Worm (Caenorhabditis elegans): ENCODE data around the gene ZK792.4.

The ZK792.4 gene

DNA sequence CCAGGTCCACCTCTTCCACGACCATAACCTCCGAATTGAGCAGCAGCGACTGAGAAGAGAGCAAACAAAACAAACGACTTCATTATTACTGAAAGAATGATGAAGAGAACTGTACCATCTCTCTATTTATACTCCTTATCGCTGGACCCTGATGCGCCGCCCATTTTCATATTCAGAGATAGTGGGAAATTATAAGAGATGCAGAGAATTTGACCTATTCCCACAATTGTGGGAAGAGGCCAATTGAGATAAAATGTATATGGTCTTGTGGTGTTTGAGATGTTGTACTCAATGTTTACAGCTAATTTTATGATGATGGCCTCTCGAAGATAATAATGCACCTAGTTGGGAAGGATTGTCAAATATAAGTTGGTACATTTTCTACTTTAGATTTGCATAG is 40.9 kb downstream of the ZK792.4 start, which contains the start of gene ttr-50:
TSS of gene ttr-50 (minus strand) at position 101 of the 400 bp plus-strand sequence.
- TF ChIP-seq Y55F3AM.14 (GFP tag; optimal IDR thresholded peaks at IDR 0.05) (no peak), lsy-2 (tag; optimal IDR thresholded peaks at IDR 0.05) (no peak), ztf-4 (tag; optimal IDR thresholded peaks at IDR 0.05) (no peak), elt-1 (tag; optimal IDR thresholded peaks at IDR 0.05) (no peak), lin-11 (tag; optimal IDR thresholded peaks at IDR 0.05) (no peak), elt-3 (tag; optimal IDR thresholded peaks at IDR 0.05) (no peak), R02D3.7 (tag; optimal IDR thresholded peaks at IDR 0.05) (no peak), crh-2 (tag; optimal IDR thresholded peaks at IDR 0.05) (no peak), ceh-16 (tag; optimal IDR thresholded peaks at IDR 0.05) (no peak), nhr-23 (tag; optimal IDR thresholded peaks at IDR 0.05) (no peak), fos-1 (tag; optimal IDR thresholded peaks at IDR 0.05) (no peak), ama-1 (optimal IDR thresholded peaks at IDR 0.05) (no peak), lin-13 (GFP tag; optimal IDR thresholded peaks at IDR 0.05) (no peak), alr-1 (tag; optimal IDR thresholded peaks at IDR 0.05) (no peak), snpc-4 (tag; optimal IDR thresholded peaks at IDR 0.05) (no peak), F13H6.1 (tag; optimal IDR thresholded peaks at IDR 0.05) (no peak), ceh-82 (tag; optimal IDR thresholded peaks at IDR 0.05) (no peak), ztf-11 (tag; optimal IDR thresholded peaks at IDR 0.05) (no peak), unc-55 (GFP tag; optimal IDR thresholded peaks at IDR 0.05) (no peak), mab-5 (tag; optimal IDR thresholded peaks at IDR 0.05) (no peak)

DNA sequence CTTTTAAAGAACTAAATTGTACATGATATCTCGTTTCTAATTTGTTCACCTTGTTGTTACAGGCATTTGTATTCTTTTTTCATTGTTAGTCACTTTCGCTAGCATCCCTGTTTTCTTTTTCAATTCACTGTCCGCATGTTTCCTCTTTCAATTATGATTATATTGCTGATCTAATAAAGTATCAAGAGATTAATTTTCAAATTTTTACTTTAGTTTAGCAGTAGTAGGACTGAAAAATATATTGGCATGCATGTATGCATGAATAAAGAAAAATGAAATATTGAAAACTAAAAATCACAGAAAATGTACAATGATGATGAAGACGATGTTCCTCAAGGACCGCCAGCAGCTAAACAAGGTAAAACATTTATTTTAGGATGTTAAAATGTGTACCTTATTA is 43.8 kb downstream of the ZK792.4 start, which contains the start of gene rbm-17:
TSS of gene rbm-17 (plus strand) at position 301 of the 400 bp plus-strand sequence.
- no peak for TF ChIP-seq nhr-10 (tag; optimal IDR thresholded peaks at IDR 0.05)
- TF ChIP-seq snpc-4 (tag; optimal IDR thresholded peaks at IDR 0.05), result no peak
- no peak for TF ChIP-seq R02D3.7 (tag; optimal IDR thresholded peaks at IDR 0.05)
- no peak for TF ChIP-seq elt-3 (tag; optimal IDR thresholded peaks at IDR 0.05)
- TF ChIP-seq ztf-11 (tag; optimal IDR thresholded peaks at IDR 0.05), result no peak
- TF ChIP-seq nhr-21 (tag; optimal IDR thresholded peaks at IDR 0.05), result no peak
- no peak for TF ChIP-seq egl-27 (tag; optimal IDR thresholded peaks at IDR 0.05)
- TF ChIP-seq unc-55 (GFP tag; optimal IDR thresholded peaks at IDR 0.05), result no peak
- no peak for TF ChIP-seq unc-62 (GFP tag; optimal IDR thresholded peaks at IDR 0.05)

DNA sequence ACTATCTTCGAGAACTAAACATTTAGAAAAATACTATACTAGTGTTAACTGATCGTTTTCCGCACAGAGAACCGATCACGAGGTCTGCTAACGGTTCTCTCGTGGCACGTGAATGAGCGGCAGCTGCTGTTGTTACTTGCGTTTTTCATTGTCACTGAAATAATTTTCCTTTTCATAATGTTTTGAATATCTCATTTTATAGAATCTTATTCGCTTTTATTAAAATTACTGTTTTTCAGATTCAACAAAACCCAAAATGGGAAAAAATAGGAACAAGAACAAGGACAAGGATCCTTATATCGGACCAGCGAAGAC is 45.4 kb downstream of the ZK792.4 start, which contains the start of gene F58B3.6:
TSS of gene F58B3.6 (plus strand) at position 240 of the 315 bp plus-strand sequence.
- TF ChIP-seq elt-3 (tag; optimal IDR thresholded peaks at IDR 0.05) (no peak), lsy-2 (tag; optimal IDR thresholded peaks at IDR 0.05) (peak in 1 of 2 experiments; percentile 43), sma-9 (GFP tag; optimal IDR thresholded peaks at IDR 0.05) (peak; percentile 27), sma-9 (tag; optimal IDR thresholded peaks at IDR 0.05) (no peak), C34F6.9 (tag; optimal IDR thresholded peaks at IDR 0.05) (peak; percentile 10), unc-62 (GFP tag; optimal IDR thresholded peaks at IDR 0.05) (no peak), R02D3.7 (tag; optimal IDR thresholded peaks at IDR 0.05) (no peak), ceh-82 (tag; optimal IDR thresholded peaks at IDR 0.05) (no peak), nhr-129 (tag; optimal IDR thresholded peaks at IDR 0.05) (peak; percentile 40), nhr-25 (tag; optimal IDR thresholded peaks at IDR 0.05) (peak; percentile 3), crh-2 (tag; optimal IDR thresholded peaks at IDR 0.05) (peak; percentile 19), gmeb-1 (tag; optimal IDR thresholded peaks at IDR 0.05) (peak; percentile 27)

DNA sequence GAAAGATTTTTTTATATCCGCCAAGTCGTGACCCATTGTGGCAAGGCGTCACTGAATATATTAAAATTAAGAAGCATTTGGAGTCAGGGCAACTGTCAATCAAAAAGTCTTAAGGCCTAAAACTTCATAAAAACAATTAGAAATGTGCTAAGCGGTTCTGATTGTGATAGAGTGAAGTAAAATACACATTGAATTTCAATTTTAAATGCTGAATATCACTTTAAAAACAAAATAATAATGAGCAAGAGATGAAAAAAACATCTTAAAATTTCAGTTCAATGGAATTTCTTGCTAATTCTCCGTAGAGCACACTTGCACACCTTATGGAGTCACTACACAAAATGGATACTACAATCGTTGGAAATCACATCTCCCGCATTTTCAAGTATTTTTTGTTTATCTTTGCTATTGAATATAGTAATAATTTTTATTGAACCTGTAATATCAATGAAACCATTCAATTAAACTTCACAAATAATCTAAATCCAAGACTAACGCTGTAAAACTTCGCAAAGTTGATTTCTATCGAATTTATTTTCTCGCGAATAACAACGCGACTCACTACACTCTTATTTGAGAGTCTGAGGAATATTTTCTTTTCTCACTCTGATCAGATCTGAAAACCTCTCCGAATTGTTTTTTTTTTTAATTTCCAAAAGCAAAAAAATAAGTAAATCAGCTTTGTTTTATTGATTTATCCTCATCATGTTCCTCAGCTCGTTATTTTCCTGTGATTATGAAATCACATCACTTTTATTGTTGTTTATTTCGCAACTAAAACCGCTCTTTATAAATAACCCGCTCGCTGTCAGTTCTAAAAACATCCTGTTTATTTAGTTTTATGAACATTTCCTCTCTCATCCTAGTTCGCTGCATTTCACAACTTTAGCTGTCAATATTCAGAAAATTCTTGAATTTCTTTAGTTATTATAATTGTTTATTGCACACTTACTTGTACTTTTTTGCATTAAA is 46.1 kb downstream of the ZK792.4 start, which contains the start of gene mars-1:
TSS of gene mars-1 (minus strand) at position 51 of the 972 bp plus-strand sequence.
- TF ChIP-seq F13H6.1 (tag; optimal IDR thresholded peaks at IDR 0.05) (peak; percentile 56), dmd-4 (tag; optimal IDR thresholded peaks at IDR 0.05) (no peak), sma-9 (GFP tag; optimal IDR thresholded peaks at IDR 0.05) (peak; percentile 61), sma-9 (tag; optimal IDR thresholded peaks at IDR 0.05) (no peak), ZK546.5 (tag; optimal IDR thresholded peaks at IDR 0.05) (no peak), gmeb-1 (tag; optimal IDR thresholded peaks at IDR 0.05) (peak; percentile 48), lin-39 (tag; optimal IDR thresholded peaks at IDR 0.05) (no peak), nhr-129 (tag; optimal IDR thresholded peaks at IDR 0.05) (peak; percentile 80), blmp-1 (tag; optimal IDR thresholded peaks at IDR 0.05; ENCODE audit: insufficient read depth) (no peak), zag-1 (tag; optimal IDR thresholded peaks at IDR 0.05) (peak; percentile 10), ama-1 (optimal IDR thresholded peaks at IDR 0.05) (no peak), snpc-4 (tag; optimal IDR thresholded peaks at IDR 0.05) (no peak), skn-1 (tag; optimal IDR thresholded peaks at IDR 0.05) (peak; percentile 50), peb-1 (tag; optimal IDR thresholded peaks at IDR 0.05) (no peak), sma-3 (GFP tag; optimal IDR thresholded peaks at IDR 0.05) (peak; percentile 84), ztf-4 (tag; optimal IDR thresholded peaks at IDR 0.05) (no peak), nhr-10 (tag; optimal IDR thresholded peaks at IDR 0.05) (no peak), crh-2 (tag; optimal IDR thresholded peaks at IDR 0.05) (peak; percentile 71), mdl-1 (tag; optimal IDR thresholded peaks at IDR 0.05) (no peak), lsy-2 (tag; optimal IDR thresholded peaks at IDR 0.05) (peak; percentile 51 to 86), nhr-77 (tag; optimal IDR thresholded peaks at IDR 0.05) (no peak), elt-3 (tag; optimal IDR thresholded peaks at IDR 0.05) (no peak), Y55F3AM.14 (GFP tag; optimal IDR thresholded peaks at IDR 0.05) (no peak), sem-4 (tag; optimal IDR thresholded peaks at IDR 0.05) (no peak), C34F6.9 (tag; optimal IDR thresholded peaks at IDR 0.05) (peak; percentile 93), unc-62 (GFP tag; optimal IDR thresholded peaks at IDR 0.05) (no peak), nhr-23 (tag; optimal IDR thresholded peaks at IDR 0.05) (no peak), fos-1 (tag; optimal IDR thresholded peaks at IDR 0.05) (peak; percentile 17), ceh-16 (tag; optimal IDR thresholded peaks at IDR 0.05) (no peak), nhr-6 (tag; optimal IDR thresholded peaks at IDR 0.05) (no peak), lin-13 (GFP tag; optimal IDR thresholded peaks at IDR 0.05) (peak; percentile 53), R02D3.7 (tag; optimal IDR thresholded peaks at IDR 0.05) (no peak)
